Worm (Caenorhabditis elegans): ENCODE results near the gene F22E5.21.

ce11 chrII:2665606-2666005 lies 28.3 kb upstream of the F22E5.21 start, which contains the start of gene F22E5.22:
- TF ChIP-seq pqm-1 (tag; optimal IDR thresholded peaks at IDR 0.05) (no peak), nhr-25 (tag; optimal IDR thresholded peaks at IDR 0.05) (no peak), ceh-28 (tag; optimal IDR thresholded peaks at IDR 0.05) (no peak), snpc-4 (tag; optimal IDR thresholded peaks at IDR 0.05) (no peak), nhr-237 (tag; optimal IDR thresholded peaks at IDR 0.05) (no peak), nhr-67 (tag; optimal IDR thresholded peaks at IDR 0.05) (no peak), lin-39 (tag; optimal IDR thresholded peaks at IDR 0.05) (no peak), unc-39 (tag; optimal IDR thresholded peaks at IDR 0.05) (no peak), ZK546.5 (tag; optimal IDR thresholded peaks at IDR 0.05) (no peak), nhr-28 (tag; optimal IDR thresholded peaks at IDR 0.05) (no peak), sea-2 (GFP tag; optimal IDR thresholded peaks at IDR 0.05) (no peak), fos-1 (tag; optimal IDR thresholded peaks at IDR 0.05) (no peak)

Measured in whole organism, L3 larva.